Fruit fly (Drosophila melanogaster): ENCODE measurements around the gene CG34267.

Gene CG34267

dm6 chr3L:516948-517599, 16.8 kb upstream of the CG34267 start (continued):
- TF ChIP-seq achi (GFP tag; optimal IDR thresholded peaks at IDR 0.05) = peak; percentile 58
- TF ChIP-seq topi (GFP tag; optimal IDR thresholded peaks at IDR 0.05) = peak; percentile 6
- TF ChIP-seq dsx (GFP tag; optimal IDR thresholded peaks at IDR 0.05; ENCODE audit: poor library complexity, severe bottlenecking) = no peak
- TF ChIP-seq esn (GFP tag; optimal IDR thresholded peaks at IDR 0.05) = peak; percentile 8
- no peak for TF ChIP-seq Eip93F (GFP tag; optimal IDR thresholded peaks at IDR 0.05)
- TF ChIP-seq net (GFP tag; optimal IDR thresholded peaks at IDR 0.05) = peak; percentile 36
- TF ChIP-seq ss (GFP tag; optimal IDR thresholded peaks at IDR 0.05) = no peak
- TF ChIP-seq Lpt (GFP tag; optimal IDR thresholded peaks at IDR 0.05) = peak; percentile 55
- TF ChIP-seq CG10669 (GFP tag; optimal IDR thresholded peaks at IDR 0.05) = no peak
- no peak for TF ChIP-seq CG11762 (GFP tag; optimal IDR thresholded peaks at IDR 0.05; ENCODE audit: insufficient read depth)
- TF ChIP-seq cyc (GFP tag; optimal IDR thresholded peaks at IDR 0.05) = no peak
- no peak for TF ChIP-seq CG6808 (GFP tag; optimal IDR thresholded peaks at IDR 0.05)
- peak; percentile 14 for TF ChIP-seq Met (GFP tag; optimal IDR thresholded peaks at IDR 0.05)
- TF ChIP-seq CG11294 (GFP tag; IDR thresholded peaks at IDR 0.05) = 0 out of 2 replicates have a peak, but pooled peaks have one; percentile 15
- TF ChIP-seq CG7368 (GFP tag; optimal IDR thresholded peaks at IDR 0.05) = no peak
- TF ChIP-seq Eip78C (GFP tag) = peak; percentile 76
- TF ChIP-seq CG6163 (GFP tag; IDR thresholded peaks at IDR 0.05) = peak; percentile 62; the same call in 2 of the 3 replicates
- peak; percentile 57 for TF ChIP-seq CG6276 (GFP tag; optimal IDR thresholded peaks at IDR 0.05)
- peak; percentile 62 for TF ChIP-seq CG4318 (GFP tag; optimal IDR thresholded peaks at IDR 0.05)
- no peak for TF ChIP-seq Sox15 (GFP tag; optimal IDR thresholded peaks at IDR 0.05)
- no peak for TF ChIP-seq CG3919 (GFP tag; optimal IDR thresholded peaks at IDR 0.05)
- no peak for TF ChIP-seq Smox (GFP tag; optimal IDR thresholded peaks at IDR 0.05)
- no peak for TF ChIP-seq CG6854 (GFP tag; optimal IDR thresholded peaks at IDR 0.05)
- peak; percentile 13 for TF ChIP-seq CG3032 (tag; optimal IDR thresholded peaks at IDR 0.05)
- TF ChIP-seq CG15336 (GFP tag; IDR thresholded peaks at IDR 0.05) = peak; percentile 93
- TF ChIP-seq CG6792 (GFP tag; optimal IDR thresholded peaks at IDR 0.05) = no peak
- TF ChIP-seq salr (GFP tag; optimal IDR thresholded peaks at IDR 0.05) = peak in 1 of 2 experiments; percentile 7
- no peak for TF ChIP-seq CG8632 (GFP tag; optimal IDR thresholded peaks at IDR 0.05)
- no peak for TF ChIP-seq Hr39 (GFP tag; optimal IDR thresholded peaks at IDR 0.05)
- peak; percentile 30 for TF ChIP-seq acj6 (GFP tag; optimal IDR thresholded peaks at IDR 0.05)
- peak; percentile 85 for TF ChIP-seq eg (GFP tag; IDR thresholded peaks at IDR 0.05)

- TF ChIP-seq CG6808 (GFP tag; optimal IDR thresholded peaks at IDR 0.05) = no peak
Observed at dm6 chr3L:516544-516943, 16.3 kb upstream of the CG34267 start.

- no peak for TF ChIP-seq CG6276 (GFP tag; optimal IDR thresholded peaks at IDR 0.05)
- no peak for TF ChIP-seq spab (GFP tag; optimal IDR thresholded peaks at IDR 0.05)
- no peak for TF ChIP-seq CG31627 (GFP tag; optimal IDR thresholded peaks at IDR 0.05)
- no peak for TF ChIP-seq net (GFP tag; optimal IDR thresholded peaks at IDR 0.05)
- TF ChIP-seq Sox102F (GFP tag; optimal IDR thresholded peaks at IDR 0.05) = no peak
- no peak for TF ChIP-seq Ets96B (tag; optimal IDR thresholded peaks at IDR 0.05)
- TF ChIP-seq Lpt (GFP tag; optimal IDR thresholded peaks at IDR 0.05) = no peak
- no peak for TF ChIP-seq svp (GFP tag)
- TF ChIP-seq salr (GFP tag; optimal IDR thresholded peaks at IDR 0.05) = no peak
- TF ChIP-seq fd59A (GFP tag; optimal IDR thresholded peaks at IDR 0.05) = no peak
- no peak for TF ChIP-seq CG9139 (GFP tag; optimal IDR thresholded peaks at IDR 0.05)
- peak; percentile 16 for TF ChIP-seq CG6854 (GFP tag; optimal IDR thresholded peaks at IDR 0.05)
- TF ChIP-seq CG3919 (GFP tag; optimal IDR thresholded peaks at IDR 0.05) = no peak
- no peak for TF ChIP-seq Eip78C (GFP tag)
- 0 out of 3 replicates have a peak, but pooled peaks have one; percentile 16 for TF ChIP-seq eg (GFP tag; IDR thresholded peaks at IDR 0.05)
- TF ChIP-seq Blimp-1 (GFP tag; optimal IDR thresholded peaks at IDR 0.05) = no peak
- no peak for TF ChIP-seq CG8319 (GFP tag; optimal IDR thresholded peaks at IDR 0.05)
Observed at dm6 chr3L:515614-516013, 15.4 kb upstream of the CG34267 start.

Data from whole organism, prepupa.